Worm (Caenorhabditis elegans): ENCODE data around the gene C27H5.6.
"Not testable (repeated sequence)": the region's sequence is repeated elsewhere in the genome, so short reads cannot be mapped to it uniquely, and the experiment has no call there.

Gene C27H5.6

DNA sequence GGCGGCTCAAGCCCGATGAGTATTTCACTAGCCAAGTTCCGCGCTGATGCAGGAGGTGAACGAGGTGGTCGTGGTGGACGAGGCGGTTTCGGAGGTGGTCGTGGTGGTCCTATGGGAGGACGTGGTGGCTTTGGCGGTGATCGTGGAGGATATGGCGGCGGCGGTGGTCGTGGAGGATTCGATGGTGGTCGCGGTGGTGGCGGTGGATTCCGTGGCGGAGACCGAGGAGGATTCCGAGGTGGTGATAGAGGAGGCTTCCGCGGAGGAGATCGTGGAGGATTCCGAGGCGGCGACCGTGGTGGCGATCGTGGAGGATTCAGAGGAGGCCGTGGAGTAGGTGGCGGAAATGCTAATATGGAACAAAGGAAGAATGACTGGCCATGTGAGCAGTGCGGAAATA lies 32.3 kb downstream of the C27H5.6 start:
- TF ChIP-seq ceh-8 (GFP tag; optimal IDR thresholded peaks at IDR 0.05), result peak; percentile 19
- no peak for TF ChIP-seq efl-1 (optimal IDR thresholded peaks at IDR 0.05)
- peak in 1 of 2 experiments; percentile 28 for TF ChIP-seq efl-1 (GFP tag; optimal IDR thresholded peaks at IDR 0.05 in 1 of 2)
- TF ChIP-seq mep-1 (tag; optimal IDR thresholded peaks at IDR 0.05), result no peak

DNA sequence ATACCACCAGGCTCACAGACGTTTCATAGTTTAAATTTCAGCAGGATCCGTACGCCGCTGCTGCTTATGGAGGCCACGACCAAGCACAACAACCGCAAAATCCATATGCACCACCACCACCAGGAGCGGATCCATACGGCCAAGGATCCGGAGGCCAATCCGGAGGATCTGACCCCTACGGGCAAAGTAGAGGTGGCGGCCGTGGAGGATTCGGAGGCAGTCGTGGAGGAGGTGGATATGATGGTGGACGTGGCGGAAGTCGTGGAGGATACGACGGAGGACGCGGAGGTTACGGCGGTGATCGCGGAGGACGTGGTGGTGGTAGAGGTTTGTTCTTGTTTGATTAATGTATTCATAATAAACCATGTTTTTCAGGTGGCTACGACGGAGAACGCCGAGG lies 33.9 kb downstream of the C27H5.6 start:
- TF ChIP-seq efl-1 (optimal IDR thresholded peaks at IDR 0.05), result not testable (repeated sequence)
- peak in 1 of 2 experiments; percentile 50 for TF ChIP-seq efl-1 (GFP tag; optimal IDR thresholded peaks at IDR 0.05 in 1 of 2)

DNA sequence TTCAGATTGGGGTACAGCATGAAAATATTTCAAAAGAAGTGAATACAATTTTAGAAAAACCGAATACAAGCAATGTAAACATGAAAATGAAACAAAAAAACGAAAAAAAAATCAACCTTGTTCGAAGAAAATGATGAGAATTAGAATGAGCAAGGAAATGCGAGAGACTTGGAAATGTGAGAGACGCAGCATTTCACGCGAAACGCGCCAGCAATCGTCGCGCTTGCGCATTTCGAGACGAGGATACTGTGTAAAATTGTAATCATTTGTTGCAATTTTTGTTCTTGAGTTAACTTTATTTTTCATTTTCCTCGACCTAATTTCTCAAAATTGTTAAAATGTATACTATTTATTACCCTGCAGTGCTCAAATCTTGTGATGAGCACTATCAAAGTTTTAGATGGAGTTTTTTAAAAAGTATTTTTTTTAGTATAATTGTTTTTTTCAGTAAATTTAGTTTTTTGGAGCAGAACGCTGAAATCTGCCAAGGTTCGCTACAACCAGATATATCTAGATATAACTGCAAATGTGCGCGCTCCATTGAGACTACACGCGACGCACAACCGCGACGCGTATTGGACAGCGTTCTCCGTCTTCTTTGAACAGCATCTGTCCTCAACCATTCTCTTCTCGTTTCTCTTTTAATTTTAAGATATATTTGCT lies 34.9 kb downstream of the C27H5.6 start, which contains the start of gene fust-1:
Gene fust-1, plus strand, starts transcription at position 613 of the 663 bp plus-strand sequence.
- TF ChIP-seq jun-1 (tag; optimal IDR thresholded peaks at IDR 0.05) (peak; percentile 96), efl-3 (GFP tag; optimal IDR thresholded peaks at IDR 0.05) (peak; percentile 70), nhr-47 (tag; optimal IDR thresholded peaks at IDR 0.05) (peak; percentile 98), unc-130 (tag; optimal IDR thresholded peaks at IDR 0.05) (peak; percentile 98), nhr-76 (tag; optimal IDR thresholded peaks at IDR 0.05) (no peak), dsc-1 (tag; optimal IDR thresholded peaks at IDR 0.05) (peak; percentile 98), tbx-2 (tag; optimal IDR thresholded peaks at IDR 0.05) (peak; percentile 97), aly-2 (tag; optimal IDR thresholded peaks at IDR 0.05) (peak; percentile 94), nhr-20 (tag; optimal IDR thresholded peaks at IDR 0.05) (peak; percentile 98), swsn-7 (tag; optimal IDR thresholded peaks at IDR 0.05) (peak; percentile 98), skn-1 (tag; optimal IDR thresholded peaks at IDR 0.05) (peak; percentile 98), unc-86 (tag; optimal IDR thresholded peaks at IDR 0.05) (peak; percentile 95), nhr-11 (tag; optimal IDR thresholded peaks at IDR 0.05) (peak; percentile 95), C34B4.2 (tag; optimal IDR thresholded peaks at IDR 0.05) (peak; percentile 50), sox-4 (tag; optimal IDR thresholded peaks at IDR 0.05) (peak; percentile 93), hlh-17 (GFP tag; optimal IDR thresholded peaks at IDR 0.05; ENCODE audit: borderline replicate concordance) (no peak), pqm-1 (tag; optimal IDR thresholded peaks at IDR 0.05) (no peak), snpc-4 (tag; optimal IDR thresholded peaks at IDR 0.05) (peak; percentile 92), lin-15B (tag; optimal IDR thresholded peaks at IDR 0.05) (peak; percentile 90), C16A3.4 (tag; optimal IDR thresholded peaks at IDR 0.05) (peak; percentile 96), alr-1 (tag; optimal IDR thresholded peaks at IDR 0.05; ENCODE audit: borderline replicate concordance) (no peak), ztf-11 (tag; optimal IDR thresholded peaks at IDR 0.05) (peak in 1 of 2 experiments; percentile 86), lsy-2 (tag; optimal IDR thresholded peaks at IDR 0.05) (peak; percentile 97), lin-35 (GFP tag; optimal IDR thresholded peaks at IDR 0.05) (peak; percentile 90 to 94), nhr-12 (tag; optimal IDR thresholded peaks at IDR 0.05) (no peak), mef-2 (tag; optimal IDR thresholded peaks at IDR 0.05) (peak; percentile 75), rnt-1 (tag; optimal IDR thresholded peaks at IDR 0.05) (peak; percentile 97), mep-1 (tag; optimal IDR thresholded peaks at IDR 0.05) (peak; percentile 99), ceh-8 (GFP tag; optimal IDR thresholded peaks at IDR 0.05) (peak; percentile 95), nhr-19 (GFP tag; conservative IDR thresholded peaks at IDR 0.05) (peak; percentile 97), isw-1 (GFP tag; IDR thresholded peaks at IDR 0.05) (peak; percentile 97), unc-62 (GFP tag; optimal IDR thresholded peaks at IDR 0.05) (peak; percentile 47), nhr-90 (tag; optimal IDR thresholded peaks at IDR 0.05; ENCODE audit: poor library complexity) (peak; percentile 97), C04F5.9 (tag; optimal IDR thresholded peaks at IDR 0.05) (peak; percentile 93), fkh-4 (tag; optimal IDR thresholded peaks at IDR 0.05; ENCODE audit: borderline replicate concordance) (peak; percentile 81), pax-3 (tag; optimal IDR thresholded peaks at IDR 0.05) (peak; percentile 92), xbp-1 (tag; optimal IDR thresholded peaks at IDR 0.05) (peak; percentile 96), zag-1 (tag; optimal IDR thresholded peaks at IDR 0.05) (peak; percentile 41), lin-13 (GFP tag; optimal IDR thresholded peaks at IDR 0.05) (peak; percentile 94), irx-1 (tag; optimal IDR thresholded peaks at IDR 0.05) (peak; percentile 95), sptf-1 (tag; optimal IDR thresholded peaks at IDR 0.05) (no peak), grh-1 (GFP tag; IDR thresholded peaks at IDR 0.05) (peak; percentile 97), nhr-28 (tag; optimal IDR thresholded peaks at IDR 0.05) (peak; percentile 4), unc-98 (GFP tag; IDR thresholded peaks at IDR 0.05) (peak; percentile 83), mdl-1 (tag; optimal IDR thresholded peaks at IDR 0.05) (peak in 1 of 2 experiments; percentile 88), sup-37 (GFP tag; optimal IDR thresholded peaks at IDR 0.05) (peak; percentile 90)
